Fruit fly (Drosophila melanogaster) S2 (cell line): ENCODE data around the gene CG18599.

Experiments used
- CG8478 ChIP-seq: fragments of >200 bp; optimal IDR thresholded peaks from 2 replicates; lab custom pipeline; 2018
- CTCF ChIP-seq, 2 experiments: fragments of >200 bp; optimal IDR thresholded peaks; 2 replicates each; lab custom pipeline; 2018

DNA sequence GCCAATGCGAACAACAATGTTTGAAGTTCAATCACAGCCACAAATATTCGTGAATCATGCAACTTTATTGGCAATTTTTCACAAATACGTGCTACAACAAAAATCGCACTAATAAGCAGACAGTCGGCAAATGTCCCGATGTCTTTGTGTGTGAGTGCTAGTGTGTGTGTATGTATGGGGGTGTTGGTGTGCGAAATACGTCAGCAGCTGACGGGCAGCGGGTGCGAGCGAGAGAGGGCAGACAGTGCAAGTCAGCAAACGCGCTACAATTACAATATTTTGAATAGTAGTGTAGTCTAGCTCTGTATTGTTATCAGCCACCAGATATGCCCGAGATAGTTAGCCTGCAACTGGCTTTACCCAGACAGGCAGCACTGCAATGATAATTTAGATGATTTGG lies 21.5 kb upstream of the CG18599 start:
- TF ChIP-seq CTCF (optimal IDR thresholded peaks at IDR 0.05; lab: Kevin White, UChicago): no peak
- no peak for TF ChIP-seq CG8478 (lab: Kevin White, UChicago)
